Fruit fly (Drosophila melanogaster) whole organism, embryonic: Measurements from ENCODE around the gene Shal.

ENCODE experiments used
- Adf1 ChIP-seq: fragments of 200-800 bp; sonication (Bioruptor generic); IDR thresholded peaks from 2 replicates; pipeline ENCODE4 v1.3.6; 2022; ENCODE audit warnings: missing biosample characterization, missing genetic modification characterization
- B-H1 ChIP-seq: fragments of 200-800 bp; sonication (Bioruptor generic); IDR thresholded peaks from 3 replicates; pipeline ENCODE4 v1.3.6; 2022; ENCODE audit warnings: missing biosample characterization, missing genetic modification characterization
- CG10267 ChIP-seq: fragments of 200-800 bp; sonication (Bioruptor generic); optimal IDR thresholded peaks from 2 replicates; lab custom pipeline; 2018; ENCODE audit warnings: missing biosample characterization, mild to moderate bottlenecking, missing genetic modification characterization, moderate library complexity
- CG11723 ChIP-seq: fragments of 200-800 bp; sonication (Bioruptor generic); optimal IDR thresholded peaks from 2 replicates; lab custom pipeline; 2017; ENCODE audit warnings: missing biosample characterization, mild to moderate bottlenecking, missing genetic modification characterization
- CG12219 ChIP-seq: fragments of 200-800 bp; sonication (Bioruptor generic); optimal IDR thresholded peaks from 3 replicates; lab custom pipeline; 2018; ENCODE audit warnings: missing biosample characterization, mild to moderate bottlenecking, missing genetic modification characterization
- CG13894 ChIP-seq: fragments of 200-800 bp; sonication (Bioruptor generic); optimal IDR thresholded peaks from 3 replicates; lab custom pipeline; 2018; ENCODE audit warnings: missing biosample characterization, mild to moderate bottlenecking, missing genetic modification characterization, moderate library complexity
- CG15479 ChIP-seq: fragments of 200-800 bp; sonication (Bioruptor generic); optimal IDR thresholded peaks from 3 replicates; lab custom pipeline; 2019; ENCODE audit warnings: missing biosample characterization, mild to moderate bottlenecking, missing genetic modification characterization, moderate library complexity
- CG15601 ChIP-seq: fragments of 200-800 bp; sonication (Bioruptor generic); optimal IDR thresholded peaks from 3 replicates; lab custom pipeline; 2019; ENCODE audit warnings: missing biosample characterization, mild to moderate bottlenecking, missing genetic modification characterization, moderate library complexity
- CG18262 ChIP-seq: fragments of 200-800 bp; optimal IDR thresholded peaks from 3 replicates; lab custom pipeline; 2019; ENCODE audit warnings: missing biosample characterization, mild to moderate bottlenecking, missing genetic modification characterization, moderate library complexity
- CG18599 ChIP-seq: fragments of 200-800 bp; sonication (Bioruptor generic); optimal IDR thresholded peaks from 3 replicates; lab custom pipeline; 2017; ENCODE audit warnings: missing biosample characterization, missing genetic modification characterization, mild to moderate bottlenecking, moderate library complexity, missing genetic modification reagents
- CG2116 ChIP-seq: fragments of 200-800 bp; sonication (Bioruptor generic); optimal IDR thresholded peaks from 3 replicates; lab custom pipeline; 2018; ENCODE audit warnings: missing biosample characterization, mild to moderate bottlenecking, missing genetic modification characterization
- CG34224 ChIP-seq: fragments of 200-800 bp; sonication (Bioruptor generic); IDR thresholded peaks from 3 replicates; pipeline ENCODE4 v1.3.6; 2022; ENCODE audit warnings: missing biosample characterization, missing genetic modification characterization; ENCODE audit not compliant: partially characterized antibody
- CG4282 ChIP-seq: fragments of 200-800 bp; sonication (Bioruptor generic); optimal IDR thresholded peaks from 2 replicates; lab custom pipeline; 2016; ENCODE audit warnings: missing biosample characterization, missing genetic modification characterization
- CG4404 ChIP-seq: fragments of 200-800 bp; sonication (Bioruptor generic); IDR thresholded peaks from 2 replicates; pipeline ENCODE4 v1.3.6; 2022; ENCODE audit warnings: missing biosample characterization, missing genetic modification characterization
- CG7372 ChIP-seq: fragments of 200-800 bp; sonication (Bioruptor generic); IDR thresholded peaks from 2 replicates; pipeline ENCODE4 v1.3.6; 2022; ENCODE audit warnings: missing biosample characterization, missing genetic modification characterization
- CG8281 ChIP-seq: fragments of 200-800 bp; sonication (Bioruptor generic); optimal IDR thresholded peaks from 2 replicates; lab custom pipeline; 2018; ENCODE audit warnings: missing biosample characterization, mild to moderate bottlenecking, missing genetic modification characterization, moderate library complexity
- CG8765 ChIP-seq: fragments of 200-800 bp; sonication (Bioruptor generic); IDR thresholded peaks from 2 replicates; pipeline ENCODE4 v1.3.6; 2022; ENCODE audit warnings: missing biosample characterization, missing genetic modification characterization
- CG9797 ChIP-seq: fragments of 200-800 bp; sonication (Bioruptor generic); optimal IDR thresholded peaks from 3 replicates; lab custom pipeline; 2018; ENCODE audit warnings: missing biosample characterization, mild to moderate bottlenecking, missing genetic modification characterization
- CG9876 ChIP-seq: fragments of 200-800 bp; sonication (Bioruptor generic); optimal IDR thresholded peaks from 2 replicates; lab custom pipeline; 2016; ENCODE audit warnings: missing biosample characterization, missing genetic modification characterization
- Chrac-16 ChIP-seq: fragments of 200-800 bp; sonication (Bioruptor generic); optimal IDR thresholded peaks from 3 replicates; lab custom pipeline; 2016; ENCODE audit warnings: missing biosample characterization, missing genetic modification characterization
- Dip3 ChIP-seq: fragments of 200-800 bp; sonication (Bioruptor generic); optimal IDR thresholded peaks from 3 replicates; lab custom pipeline; 2016; ENCODE audit warnings: missing biosample characterization, missing genetic modification characterization
- H2.0 ChIP-seq: fragments of 200-800 bp; sonication (Bioruptor generic); IDR thresholded peaks from 2 replicates; pipeline ENCODE4 v1.3.6; 2022; ENCODE audit warnings: missing biosample characterization, missing genetic modification characterization
- HLHmδ ChIP-seq: fragments of 200-800 bp; sonication (Bioruptor generic); optimal IDR thresholded peaks from 2 replicates; lab custom pipeline; 2018; ENCODE audit warnings: missing biosample characterization, mild to moderate bottlenecking, missing genetic modification characterization, moderate library complexity
- Hmr ChIP-seq: fragments of 200-800 bp; sonication (Bioruptor generic); optimal IDR thresholded peaks from 3 replicates; lab custom pipeline; 2017; ENCODE audit warnings: mild to moderate bottlenecking, missing biosample characterization, missing genetic modification reagents, missing genetic modification characterization
- Hmx ChIP-seq: fragments of 200-800 bp; sonication (Bioruptor generic); optimal IDR thresholded peaks from 2 replicates; lab custom pipeline; 2016; ENCODE audit warnings: missing biosample characterization, missing genetic modification characterization
- Max ChIP-seq: fragments of 200-800 bp; sonication (Bioruptor generic); optimal IDR thresholded peaks from 2 replicates; lab custom pipeline; 2016; ENCODE audit warnings: missing biosample characterization, mild to moderate bottlenecking, missing genetic modification characterization
- Med ChIP-seq: fragments of 200-800 bp; sonication (Bioruptor generic); peaks from one replicate; lab custom pipeline; 2016; ENCODE audit warnings: missing biosample characterization, missing genetic modification characterization, mild to moderate bottlenecking, inconsistent platforms, moderate library complexity
- Mrtf ChIP-seq: fragments of 200-800 bp; sonication (Bioruptor generic); IDR thresholded peaks from 3 replicates; pipeline ENCODE4 v1.3.6; 2022; ENCODE audit warnings: missing biosample characterization, missing genetic modification characterization
- Side ChIP-seq: fragments of 200-800 bp; sonication (Bioruptor generic); optimal IDR thresholded peaks from 2 replicates; lab custom pipeline; 2016; ENCODE audit warnings: missing biosample characterization, missing genetic modification characterization
- Sry-δ ChIP-seq: fragments of 200-800 bp; sonication (Bioruptor generic); optimal IDR thresholded peaks from 2 replicates; lab custom pipeline; 2016; ENCODE audit warnings: missing biosample characterization, missing genetic modification characterization
- ab ChIP-seq: fragments of 200-800 bp; sonication (Bioruptor generic); optimal IDR thresholded peaks from 2 replicates; lab custom pipeline; 2016; ENCODE audit warnings: missing biosample characterization, missing genetic modification characterization
- amos ChIP-seq: fragments of 200-800 bp; sonication (Bioruptor generic); IDR thresholded peaks from 2 replicates; pipeline ENCODE4 v1.3.6; 2022; ENCODE audit warnings: missing biosample characterization, missing genetic modification characterization; ENCODE audit not compliant: partially characterized antibody
- ap ChIP-seq: fragments of 200-800 bp; sonication (Bioruptor generic); IDR thresholded peaks from 2 replicates; pipeline ENCODE4 v1.3.6; 2022; ENCODE audit warnings: missing biosample characterization, missing genetic modification characterization
- ato ChIP-seq: fragments of 200-800 bp; sonication (Bioruptor generic); IDR thresholded peaks from 2 replicates; pipeline ENCODE4 v1.3.6; 2022; ENCODE audit warnings: missing biosample characterization, missing genetic modification characterization; ENCODE audit not compliant: partially characterized antibody
- bab2 ChIP-seq: fragments of 200-800 bp; sonication (Bioruptor generic); optimal IDR thresholded peaks from 2 replicates; lab custom pipeline; 2016; ENCODE audit warnings: missing biosample characterization, missing genetic modification characterization
- esg ChIP-seq: fragments of 200-800 bp; sonication (Bioruptor generic); conservative IDR thresholded peaks from 2 replicates; pipeline ENCODE4 v1.3.6; 2022; ENCODE audit warnings: missing biosample characterization, missing genetic modification characterization
- fd96Cb ChIP-seq: fragments of 200-800 bp; sonication (Bioruptor generic); optimal IDR thresholded peaks from 2 replicates; lab custom pipeline; 2018; ENCODE audit warnings: missing biosample characterization, mild to moderate bottlenecking, missing genetic modification characterization, moderate library complexity
- gfzf ChIP-seq: fragments of 200-800 bp; sonication (Bioruptor generic); optimal IDR thresholded peaks from 2 replicates; lab custom pipeline; 2016; ENCODE audit warnings: missing biosample characterization, mild to moderate bottlenecking, missing genetic modification characterization, moderate library complexity
- grau ChIP-seq: fragments of 200-800 bp; optimal IDR thresholded peaks from 3 replicates; lab custom pipeline; 2019; ENCODE audit warnings: missing biosample characterization, mild to moderate bottlenecking, missing genetic modification characterization, moderate library complexity
- gsb-n ChIP-seq: fragments of 200-800 bp; sonication (Bioruptor generic); optimal IDR thresholded peaks from 3 replicates; lab custom pipeline; 2018; ENCODE audit warnings: missing biosample characterization, mild to moderate bottlenecking, missing genetic modification characterization
- h ChIP-seq: fragments of >200 bp; optimal IDR thresholded peaks from 2 replicates; lab custom pipeline; 2017
- kni ChIP-seq: fragments of 200-800 bp; sonication (Bioruptor generic); optimal IDR thresholded peaks from 3 replicates; lab custom pipeline; 2017; ENCODE audit warnings: mild to moderate bottlenecking, missing biosample characterization, missing genetic modification reagents, missing genetic modification characterization
- nerfin-2 ChIP-seq: fragments of 200-800 bp; sonication (Bioruptor generic); IDR thresholded peaks from 2 replicates; pipeline ENCODE4 v1.3.6; 2022; ENCODE audit warnings: missing biosample characterization, missing genetic modification characterization; ENCODE audit not compliant: partially characterized antibody
- odd ChIP-seq: fragments of 200-800 bp; sonication (Bioruptor generic); optimal IDR thresholded peaks from 2 replicates; lab custom pipeline; 2017; ENCODE audit warnings: missing biosample characterization, mild to moderate bottlenecking, missing genetic modification characterization
- pros ChIP-seq: fragments of 200-800 bp; sonication (Bioruptor generic); optimal IDR thresholded peaks from 3 replicates; lab custom pipeline; 2019; ENCODE audit warnings: missing biosample characterization, mild to moderate bottlenecking, missing genetic modification characterization, moderate library complexity
- sens ChIP-seq: fragments of 200-800 bp; sonication (Bioruptor generic); peaks from one replicate; lab custom pipeline; 2016; ENCODE audit warnings: missing biosample characterization, missing genetic modification characterization
- sug ChIP-seq: fragments of 200-800 bp; optimal IDR thresholded peaks from 2 replicates; lab custom pipeline; 2019; ENCODE audit warnings: missing biosample characterization, mild to moderate bottlenecking, missing genetic modification characterization, moderate library complexity
- ttk ChIP-seq: fragments of 200-800 bp; sonication (Bioruptor generic); IDR thresholded peaks from 2 replicates; pipeline ENCODE4 v2.1.2; 2022; ENCODE audit warnings: missing biosample characterization, missing genetic modification characterization
- vvl ChIP-seq: fragments of 200-800 bp; sonication (Bioruptor generic); IDR thresholded peaks from 2 replicates; pipeline ENCODE4 v1.3.6; 2022; ENCODE audit warnings: missing biosample characterization, missing genetic modification characterization

Shal gene

dm6 chr3L:19618072-19618958, 33.9 kb upstream of the Shal start, which contains the start of gene asf1 (continued):
- TF ChIP-seq CG34224 (GFP tag; lab: Robert Waterston, UW) = peak; percentile 72
- TF ChIP-seq fd96Cb = no peak
- no peak for TF ChIP-seq HLHmδ
- TF ChIP-seq Med = peak; percentile 85
- peak; percentile 57 for TF ChIP-seq kni (GFP tag; lab: Kevin White, UChicago)
- TF ChIP-seq ap = no peak
- TF ChIP-seq Adf1 (GFP tag; lab: Robert Waterston, UW) = no peak
- no peak for TF ChIP-seq h
- peak; percentile 6 for TF ChIP-seq CG18262 (tag; lab: Kevin White, UChicago)
- TF ChIP-seq B-H1 (GFP tag; lab: Robert Waterston, UW) = no peak
- TF ChIP-seq Max (GFP tag; lab: Kevin White, UChicago) = no peak
- TF ChIP-seq odd = no peak
- TF ChIP-seq sug (tag; lab: Kevin White, UChicago) = no peak
- no peak for TF ChIP-seq CG8281 (tag; lab: Kevin White, UChicago)
- no peak for TF ChIP-seq ttk (GFP tag; lab: Robert Waterston, UW)
- TF ChIP-seq nerfin-2 (GFP tag; lab: Robert Waterston, UW) = no peak
- no peak for TF ChIP-seq ab (GFP tag; lab: Kevin White, UChicago)
- TF ChIP-seq CG15601 (tag; lab: Kevin White, UChicago) = peak; percentile 11
- peak; percentile 11; the same call in 1 of the 2 replicates for TF ChIP-seq vvl
- TF ChIP-seq Sry-δ = peak; percentile 94
- no peak for TF ChIP-seq CG8765 (GFP tag; lab: Robert Waterston, UW)
- TF ChIP-seq CG18599 (GFP tag; lab: Kevin White, UChicago) = no peak
- TF ChIP-seq Hmx = no peak
- TF ChIP-seq CG11723 = no peak
- TF ChIP-seq amos (GFP tag; lab: Robert Waterston, UW) = peak; percentile 74
- TF ChIP-seq H2.0 = no peak
- TF ChIP-seq pros (GFP tag; lab: Kevin White, UChicago) = no peak
- peak; percentile 53 for TF ChIP-seq CG15479 (GFP tag; lab: Kevin White, UChicago)
- TF ChIP-seq CG9876 (GFP tag; lab: Kevin White, UChicago) = no peak
- TF ChIP-seq sens (GFP tag; lab: Kevin White, UChicago) = peak; percentile 77
- TF ChIP-seq esg (GFP tag; lab: Robert Waterston, UW) = no peak
- no peak for TF ChIP-seq Mrtf
- peak; percentile 85 for TF ChIP-seq gfzf
- no peak for TF ChIP-seq Side (GFP tag; lab: Kevin White, UChicago)
- TF ChIP-seq grau (tag; lab: Kevin White, UChicago) = no peak
- no peak for TF ChIP-seq CG4404 (GFP tag; lab: Robert Waterston, UW)
- no peak for TF ChIP-seq CG13894
- TF ChIP-seq CG9797 (GFP tag; lab: Kevin White, UChicago) = peak; percentile 88
- TF ChIP-seq ato (GFP tag; lab: Robert Waterston, UW) = peak; percentile 45; the same call in 1 of the 2 replicates
- TF ChIP-seq gsb-n (tag; lab: Kevin White, UChicago) = no peak
- TF ChIP-seq bab2 = peak; percentile 2
- peak; percentile 51 for TF ChIP-seq Hmr (GFP tag; lab: Kevin White, UChicago)
- TF ChIP-seq Dip3 (GFP tag; lab: Kevin White, UChicago) = peak; percentile 27
- TF ChIP-seq CG10267 (tag; lab: Kevin White, UChicago) = peak; percentile 66
- TF ChIP-seq Chrac-16 (GFP tag; lab: Kevin White, UChicago) = no peak
- TF ChIP-seq CG2116 = peak; percentile 75
- no peak for TF ChIP-seq CG12219
- TF ChIP-seq CG4282 (GFP tag; lab: Kevin White, UChicago) = no peak
- no peak for TF ChIP-seq CG7372
